Fruit fly (Drosophila melanogaster): Measurements from ENCODE around the gene mRRF2.

DNA sequence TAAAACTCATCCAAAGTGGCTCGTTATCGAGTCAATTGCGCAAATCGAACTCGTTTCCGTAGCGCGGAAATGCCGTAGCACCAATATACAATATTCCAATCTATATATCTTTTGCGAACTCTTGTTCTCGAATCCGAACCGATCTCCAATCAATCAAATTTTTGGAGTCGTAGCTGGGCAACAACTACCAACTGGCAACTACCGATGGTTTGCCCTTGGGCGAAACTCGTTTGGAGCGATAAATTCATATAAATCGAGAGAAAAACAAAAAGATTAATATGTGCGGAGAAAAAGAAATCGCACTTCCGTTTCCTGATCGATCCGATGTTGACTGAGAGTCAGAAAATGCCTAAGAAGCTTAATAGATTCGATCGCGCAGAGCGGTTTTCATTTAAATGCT, 47.8 kb upstream of the mRRF2 start:
- no peak for TF ChIP-seq CTCF (optimal IDR thresholded peaks at IDR 0.05)
- TF ChIP-seq CG8478 (optimal IDR thresholded peaks at IDR 0.05) = no peak
